Fruit fly (Drosophila melanogaster): ENCODE data around the gene CG17803.

CG17803 gene

DNA sequence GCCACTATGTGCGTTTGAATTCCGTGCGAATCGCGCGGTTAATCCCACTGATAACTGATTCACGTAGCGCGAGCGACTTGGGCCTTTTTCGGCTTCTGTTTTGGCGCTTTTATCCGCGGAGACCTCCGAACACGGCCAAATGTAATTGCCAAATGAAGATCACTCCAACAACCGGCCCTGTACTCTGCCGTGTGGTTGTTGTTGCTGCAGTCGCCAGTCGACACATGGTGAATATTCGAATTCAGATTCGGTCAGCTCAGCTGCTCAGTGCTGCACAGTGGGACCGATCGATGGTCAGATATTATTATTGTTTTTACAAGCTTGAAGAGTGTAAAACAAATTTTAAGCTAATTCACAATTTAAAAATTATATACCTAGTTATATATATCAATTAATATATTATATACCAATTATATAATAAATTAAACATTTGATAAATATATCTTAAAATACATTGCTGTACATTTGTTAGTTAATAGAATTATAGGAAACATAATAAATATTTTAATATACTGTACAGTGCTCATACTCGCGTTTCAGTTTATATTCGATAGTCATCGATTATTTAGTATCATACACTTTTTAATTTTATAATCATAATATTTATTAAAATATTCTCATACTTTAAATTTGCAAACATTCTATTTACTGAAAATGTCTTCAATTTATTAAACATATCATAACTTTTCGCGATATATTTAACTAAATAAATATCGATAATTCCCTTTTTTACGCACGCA lies 6.8 kb downstream of the CG17803 start, which contains the start of gene CG43102:
CG43102 (minus strand) TSS at position 156 of the 740 bp plus-strand sequence.
- TF ChIP-seq CG3919 (GFP tag; optimal IDR thresholded peaks at IDR 0.05) = peak; percentile 85
- peak; percentile 68 for TF ChIP-seq CG8632 (GFP tag; optimal IDR thresholded peaks at IDR 0.05)
- TF ChIP-seq CG8119 (GFP tag; IDR thresholded peaks at IDR 0.05) = peak; percentile 69; the same call in 2 of the 3 replicates
- TF ChIP-seq Eip78C (GFP tag) = peak; percentile 92
- peak; percentile 74 for TF ChIP-seq net (GFP tag; optimal IDR thresholded peaks at IDR 0.05)
- TF ChIP-seq Gug (GFP tag; IDR thresholded peaks at IDR 0.05) = 0 out of 2 replicates have a peak, but pooled peaks have one; percentile 23
- peak; percentile 53 for TF ChIP-seq Sox14 (GFP tag; optimal IDR thresholded peaks at IDR 0.05)
- peak in 1 of 2 experiments; percentile 50 for TF ChIP-seq salr (GFP tag; optimal IDR thresholded peaks at IDR 0.05)
- peak; percentile 74 for TF ChIP-seq CG10631 (GFP tag; optimal IDR thresholded peaks at IDR 0.05)
- peak; percentile 75 for TF ChIP-seq Sox102F (GFP tag; optimal IDR thresholded peaks at IDR 0.05)
- peak; percentile 42 for TF ChIP-seq CG31627 (GFP tag; optimal IDR thresholded peaks at IDR 0.05)
- peak; percentile 29 for TF ChIP-seq Blimp-1 (GFP tag; optimal IDR thresholded peaks at IDR 0.05)
- TF ChIP-seq CG9139 (GFP tag; optimal IDR thresholded peaks at IDR 0.05) = peak; percentile 7
- peak; percentile 22 for TF ChIP-seq cyc (GFP tag; optimal IDR thresholded peaks at IDR 0.05)
- no peak for TF ChIP-seq fd85E (GFP tag; optimal IDR thresholded peaks at IDR 0.05)
- peak; percentile 63 for TF ChIP-seq esn (GFP tag; optimal IDR thresholded peaks at IDR 0.05)
- peak; percentile 64 for TF ChIP-seq achi (GFP tag; optimal IDR thresholded peaks at IDR 0.05)
- TF ChIP-seq Hr4 (GFP tag; optimal IDR thresholded peaks at IDR 0.05) = peak; percentile 50
- peak; percentile 52 for TF ChIP-seq CG7368 (GFP tag; optimal IDR thresholded peaks at IDR 0.05)
- TF ChIP-seq CG6276 (GFP tag; optimal IDR thresholded peaks at IDR 0.05) = no peak
- peak; percentile 39 for TF ChIP-seq Smox (GFP tag; optimal IDR thresholded peaks at IDR 0.05)
- TF ChIP-seq CG8319 (GFP tag; optimal IDR thresholded peaks at IDR 0.05) = peak; percentile 36
- peak; percentile 73 for TF ChIP-seq OdsH (GFP tag; optimal IDR thresholded peaks at IDR 0.05)
- peak; percentile 11 for TF ChIP-seq dac (GFP tag; optimal IDR thresholded peaks at IDR 0.05)
- TF ChIP-seq topi (GFP tag; optimal IDR thresholded peaks at IDR 0.05) = peak; percentile 50
- peak; percentile 11 for TF ChIP-seq CG16779 (tag; optimal IDR thresholded peaks at IDR 0.05)
- peak; percentile 84 for TF ChIP-seq eg (GFP tag; IDR thresholded peaks at IDR 0.05)
- peak; percentile 24 for TF ChIP-seq spab (GFP tag; optimal IDR thresholded peaks at IDR 0.05)
- peak; percentile 27 for TF ChIP-seq Eip93F (GFP tag; optimal IDR thresholded peaks at IDR 0.05)
- TF ChIP-seq CG3032 (tag; optimal IDR thresholded peaks at IDR 0.05) = peak; percentile 45
- peak; percentile 54 for TF ChIP-seq pdm3 (GFP tag; optimal IDR thresholded peaks at IDR 0.05)
- TF ChIP-seq fd59A (GFP tag; optimal IDR thresholded peaks at IDR 0.05) = no peak
- peak; percentile 58 for TF ChIP-seq Hr39 (GFP tag; optimal IDR thresholded peaks at IDR 0.05)
- peak; percentile 70 for TF ChIP-seq CG11902 (GFP tag; optimal IDR thresholded peaks at IDR 0.05)
- TF ChIP-seq Hr38 (GFP tag; optimal IDR thresholded peaks at IDR 0.05) = no peak
- TF ChIP-seq CG4318 (GFP tag; optimal IDR thresholded peaks at IDR 0.05) = peak; percentile 45
- TF ChIP-seq svp (GFP tag) = peak; percentile 74
- peak; percentile 71 for TF ChIP-seq CG15336 (GFP tag; IDR thresholded peaks at IDR 0.05)
- peak; percentile 16 for TF ChIP-seq Sox15 (GFP tag; optimal IDR thresholded peaks at IDR 0.05)
- peak; percentile 50 for TF ChIP-seq lz (GFP tag; optimal IDR thresholded peaks at IDR 0.05)
- TF ChIP-seq CG11762 (GFP tag; optimal IDR thresholded peaks at IDR 0.05; ENCODE audit: insufficient read depth) = peak; percentile 27
- TF ChIP-seq CG6792 (GFP tag; optimal IDR thresholded peaks at IDR 0.05) = peak; percentile 52
- peak; percentile 65 for TF ChIP-seq dsx (GFP tag; optimal IDR thresholded peaks at IDR 0.05; ENCODE audit: poor library complexity, severe bottlenecking)
- TF ChIP-seq CG10669 (GFP tag; optimal IDR thresholded peaks at IDR 0.05) = peak; percentile 43
- peak; percentile 4 for TF ChIP-seq Eip75B (GFP tag; optimal IDR thresholded peaks at IDR 0.05)
- peak; percentile 88 for TF ChIP-seq CG6163 (GFP tag; IDR thresholded peaks at IDR 0.05)
- peak; percentile 50 for TF ChIP-seq vri (GFP tag; optimal IDR thresholded peaks at IDR 0.05)
- peak; percentile 58 for TF ChIP-seq CG6854 (GFP tag; optimal IDR thresholded peaks at IDR 0.05)
- peak; percentile 60 for TF ChIP-seq Ets96B (tag; optimal IDR thresholded peaks at IDR 0.05)
- peak; percentile 34 for TF ChIP-seq Lpt (GFP tag; optimal IDR thresholded peaks at IDR 0.05)
- peak; percentile 29 for TF ChIP-seq CG1621 (tag; optimal IDR thresholded peaks at IDR 0.05)

Measured in whole organism, prepupa.